Worm (Caenorhabditis elegans) whole organism, mixed stage, embryonic: ENCODE measurements around the gene W04E12.3.

Experiments
- bed-3 ChIP-seq: fragments of 200-800 bp; sonication (Bioruptor generic); optimal IDR thresholded peaks from 3 replicates; lab custom pipeline; 2018; ENCODE audit warnings: mild to moderate bottlenecking, missing genetic modification characterization, moderate library complexity, missing compliant biosample characterization
- ces-1 ChIP-seq: fragments of 150-350 bp; optimal IDR thresholded peaks from 2 replicates; lab custom pipeline; 2014; ENCODE audit warnings: missing biosample characterization, missing genetic modification reagents, missing genetic modification characterization
- mab-5 ChIP-seq: fragments of 150-350 bp; optimal IDR thresholded peaks from 2 replicates; lab custom pipeline; 2014; ENCODE audit warnings: missing biosample characterization, missing genetic modification characterization
- mep-1 ChIP-seq: fragments of 150-350 bp; optimal IDR thresholded peaks from 2 replicates; lab custom pipeline; 2017; ENCODE audit warnings: missing biosample characterization, missing genetic modification reagents, missing genetic modification characterization, inconsistent platforms
- nhr-2 ChIP-seq: fragments of 150-350 bp; optimal IDR thresholded peaks from 2 replicates; lab custom pipeline; 2014; ENCODE audit warnings: missing biosample characterization, missing genetic modification characterization
- snpc-4 ChIP-seq: fragments of 150-350 bp; optimal IDR thresholded peaks from 2 replicates; lab custom pipeline; 2014; ENCODE audit warnings: missing biosample characterization, missing genetic modification characterization
- unc-39 ChIP-seq: fragments of 150-350 bp; optimal IDR thresholded peaks from 2 replicates; lab custom pipeline; 2014; ENCODE audit warnings: missing biosample characterization, missing genetic modification characterization
- unc-62 ChIP-seq: fragments of 150-350 bp; optimal IDR thresholded peaks from 2 replicates; lab custom pipeline; 2014; ENCODE audit warnings: missing biosample characterization, missing genetic modification reagents, missing genetic modification characterization
- ztf-11 ChIP-seq: fragments of 150-350 bp; optimal IDR thresholded peaks from 2 replicates; lab custom pipeline; 2014; ENCODE audit warnings: missing biosample characterization, missing genetic modification characterization

DNA sequence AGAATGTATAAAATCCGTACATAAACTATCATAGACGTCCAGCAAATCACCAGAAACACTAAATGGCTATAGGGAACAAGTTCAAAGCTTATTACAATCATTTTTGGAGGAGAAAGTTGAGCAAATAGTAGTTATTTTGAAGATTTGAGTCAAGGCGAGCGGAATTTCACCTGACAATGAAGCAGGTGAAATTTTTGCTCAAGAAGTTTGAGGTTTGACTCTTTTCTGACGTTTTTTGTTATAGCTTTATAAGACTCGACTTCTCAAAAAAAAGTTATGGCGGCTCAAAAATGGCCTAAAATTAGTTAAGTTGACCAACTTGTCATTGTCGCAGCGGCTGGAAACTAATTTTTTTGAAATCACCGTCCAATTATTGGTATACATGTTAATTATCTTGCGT, 32.9 kb upstream of the W04E12.3 start, which contains the start of gene srv-3:
- TF ChIP-seq bed-3 (GFP tag; lab: Kevin White, UChicago) (no peak), unc-39 (no peak), mep-1 (tag; lab: Kevin White, UChicago) (no peak), snpc-4 (tag; lab: Kevin White, UChicago) (no peak), ces-1 (no peak), ztf-11 (tag; lab: Kevin White, UChicago) (no peak), nhr-2 (no peak), mab-5 (no peak), unc-62 (GFP tag; lab: Kevin White, UChicago) (no peak)
